Worm (Caenorhabditis elegans) whole organism, L1 larva: ENCODE results near the gene M02E1.1.

Source experiments
- C04F5.9 ChIP-seq: sonication (generic microtip); optimal IDR thresholded peaks from 2 replicates; lab custom pipeline; 2016; ENCODE audit warnings: missing genetic modification characterization, missing compliant biosample characterization
- C16A3.4 ChIP-seq: fragments of 150-350 bp; optimal IDR thresholded peaks from 2 replicates; lab custom pipeline; 2014; ENCODE audit warnings: missing biosample characterization, missing genetic modification characterization
- C34B4.2 ChIP-seq: sonication (generic microtip); optimal IDR thresholded peaks from 2 replicates; lab custom pipeline; 2017; ENCODE audit warnings: mild to moderate bottlenecking, missing genetic modification characterization, missing compliant biosample characterization
- F16B12.6 ChIP-seq: fragments of 150-350 bp; optimal IDR thresholded peaks from 2 replicates; lab custom pipeline; 2014; ENCODE audit warnings: missing biosample characterization, missing genetic modification characterization
- aha-1 ChIP-seq: fragments of 150-350 bp; optimal IDR thresholded peaks from 2 replicates; lab custom pipeline; 2014; ENCODE audit warnings: missing biosample characterization, missing genetic modification characterization
- alr-1 ChIP-seq: fragments of 200-800 bp; sonication (Bioruptor generic); optimal IDR thresholded peaks from 2 replicates; lab custom pipeline; 2018; ENCODE audit warnings: borderline replicate concordance, mild to moderate bottlenecking, missing genetic modification characterization, missing compliant biosample characterization
- blmp-1 ChIP-seq: fragments of 150-350 bp; optimal IDR thresholded peaks from 2 replicates; lab custom pipeline; 2014; ENCODE audit warnings: missing biosample characterization, missing genetic modification characterization
- ceh-63 ChIP-seq: fragments of 200-800 bp; sonication (Bioruptor generic); optimal IDR thresholded peaks from 2 replicates; lab custom pipeline; 2018; ENCODE audit warnings: mild to moderate bottlenecking, missing genetic modification characterization, missing compliant biosample characterization
- ceh-8 ChIP-seq: fragments of 200-800 bp; sonication (Bioruptor generic); optimal IDR thresholded peaks from 2 replicates; lab custom pipeline; 2018; ENCODE audit warnings: mild to moderate bottlenecking, missing genetic modification characterization, moderate library complexity, missing compliant biosample characterization
- ceh-82 ChIP-seq, 3 experiments: fragments of 150-350 bp in 1 of 3; sonication (generic microtip) in 2 of 3; optimal IDR thresholded peaks; 2 replicates each; lab custom pipeline; 2014 to 2017; ENCODE audit warnings: missing biosample characterization in 3 of 3, missing genetic modification characterization in 3 of 3
- ceh-88 ChIP-seq: fragments of 200-800 bp; sonication (Bioruptor generic); IDR thresholded peaks from 2 replicates; pipeline ENCODE4 v1.3.6; 2022; ENCODE audit warnings: missing genetic modification characterization, missing compliant biosample characterization
- dpl-1 ChIP-seq, 3 experiments: fragments of 150-350 bp in 2 of 3; sonication (generic microtip) in 1 of 3; optimal IDR thresholded peaks; 2 replicates each; lab custom pipeline; 2014 to 2017; ENCODE audit warnings: missing biosample characterization in 3 of 3, missing genetic modification characterization in 3 of 3, missing genetic modification reagents in 3 of 3
- dsc-1 ChIP-seq: sonication (generic microtip); optimal IDR thresholded peaks from 2 replicates; lab custom pipeline; 2016; ENCODE audit warnings: mild to moderate bottlenecking, missing genetic modification characterization, missing compliant biosample characterization
- efl-1 ChIP-seq, 4 experiments: fragments of 150-350 bp; optimal IDR thresholded peaks in 3 of 4; peaks in 1 of 4; 1 replicate in 1 of 4; 2 replicates in 3 of 4; lab custom pipeline; 2014; ENCODE audit warnings: missing biosample characterization in 2 of 4, missing genetic modification characterization in 2 of 4, missing genetic modification reagents in 2 of 4
- egl-13 ChIP-seq: sonication (generic microtip); optimal IDR thresholded peaks from 2 replicates; lab custom pipeline; 2016; ENCODE audit warnings: missing genotype, missing genetic modification reagents, missing genetic modification characterization, missing compliant biosample characterization
- egl-27 ChIP-seq, 2 experiments: fragments of 150-350 bp in 1 of 2; sonication (generic microtip); optimal IDR thresholded peaks; 3 replicates each; lab custom pipeline; 2017 to 2018; ENCODE audit warnings: missing biosample characterization in 2 of 2, missing genetic modification characterization in 2 of 2, missing genetic modification reagents in 2 of 2
- elt-2 ChIP-seq: sonication (generic microtip); optimal IDR thresholded peaks from 2 replicates; lab custom pipeline; 2016; ENCODE audit warnings: missing genetic modification characterization, mild to moderate bottlenecking, inconsistent platforms, missing compliant biosample characterization, missing genetic modification reagents
- elt-3 ChIP-seq, 6 experiments: fragments of 150-350 bp in 1 of 6; sonication (generic microtip); optimal IDR thresholded peaks; 2 replicates each; lab custom pipeline; 2017 to 2018; ENCODE audit warnings: missing biosample characterization in 6 of 6, missing genetic modification characterization in 6 of 6, inconsistent platforms in 1 of 6
- fkh-10 ChIP-seq: sonication (generic microtip); optimal IDR thresholded peaks from 2 replicates; lab custom pipeline; 2017; ENCODE audit warnings: missing biosample characterization, missing genetic modification reagents, missing genetic modification characterization
- fkh-4 ChIP-seq: sonication (generic microtip); optimal IDR thresholded peaks from 2 replicates; lab custom pipeline; 2016; ENCODE audit warnings: missing compliant biosample characterization, missing genetic modification characterization, borderline replicate concordance
- fos-1 ChIP-seq: fragments of 150-350 bp; optimal IDR thresholded peaks from 2 replicates; lab custom pipeline; 2014; ENCODE audit warnings: missing biosample characterization, missing genetic modification characterization
- hlh-4 ChIP-seq: sonication (generic microtip); optimal IDR thresholded peaks from 2 replicates; lab custom pipeline; 2016; ENCODE audit warnings: mild to moderate bottlenecking, missing genetic modification characterization, missing compliant biosample characterization
- lin-14 ChIP-seq: fragments of 200-800 bp; sonication (Bioruptor generic); optimal IDR thresholded peaks from 2 replicates; lab custom pipeline; 2018; ENCODE audit warnings: mild to moderate bottlenecking, missing genetic modification characterization, moderate library complexity, missing compliant biosample characterization
- lin-15B ChIP-seq: fragments of 150-350 bp; sonication (generic microtip); optimal IDR thresholded peaks from 3 replicates; lab custom pipeline; 2014; ENCODE audit warnings: missing biosample characterization, missing genetic modification characterization
- lsy-2 ChIP-seq, 2 experiments: fragments of 150-350 bp; optimal IDR thresholded peaks; 2 replicates each; lab custom pipeline; 2014; ENCODE audit warnings: missing biosample characterization in 2 of 2, missing genetic modification characterization in 2 of 2
- nhr-47 ChIP-seq: sonication (generic microtip); optimal IDR thresholded peaks from 2 replicates; lab custom pipeline; 2016; ENCODE audit warnings: mild to moderate bottlenecking, missing genetic modification characterization, moderate library complexity, missing compliant biosample characterization
- nhr-71 ChIP-seq: sonication (generic microtip); optimal IDR thresholded peaks from 2 replicates; lab custom pipeline; 2016; ENCODE audit warnings: mild to moderate bottlenecking, missing genetic modification characterization, moderate library complexity, missing compliant biosample characterization
- nhr-85 ChIP-seq: sonication (generic microtip); peaks from one replicate; lab custom pipeline; 2016; ENCODE audit warnings: missing genetic modification characterization, inconsistent platforms, missing compliant biosample characterization
- nhr-90 ChIP-seq: sonication (generic microtip); optimal IDR thresholded peaks from 2 replicates; lab custom pipeline; 2016; ENCODE audit warnings: mild to moderate bottlenecking, missing genetic modification characterization, missing compliant biosample characterization; ENCODE audit not compliant: poor library complexity
- pax-3 ChIP-seq: fragments of 200-800 bp; sonication (Bioruptor generic); optimal IDR thresholded peaks from 2 replicates; lab custom pipeline; 2018; ENCODE audit warnings: mild to moderate bottlenecking, missing genetic modification characterization, moderate library complexity, missing compliant biosample characterization
- pqm-1 ChIP-seq: sonication (generic microtip); optimal IDR thresholded peaks from 3 replicates; lab custom pipeline; 2017; ENCODE audit warnings: missing biosample characterization, missing genetic modification characterization
- rnt-1 ChIP-seq: sonication (generic microtip); optimal IDR thresholded peaks from 2 replicates; lab custom pipeline; 2016; ENCODE audit warnings: mild to moderate bottlenecking, missing genetic modification characterization, moderate library complexity, missing compliant biosample characterization
- skn-1 ChIP-seq: fragments of 150-350 bp; optimal IDR thresholded peaks from 2 replicates; lab custom pipeline; 2014; ENCODE audit warnings: missing biosample characterization, missing genetic modification characterization
- snpc-4 ChIP-seq: fragments of 150-350 bp; optimal IDR thresholded peaks from 2 replicates; lab custom pipeline; 2014; ENCODE audit warnings: missing biosample characterization, missing genetic modification characterization
- snu-23 ChIP-seq: sonication (generic microtip); optimal IDR thresholded peaks from 2 replicates; lab custom pipeline; 2016; ENCODE audit warnings: missing genetic modification characterization, missing compliant biosample characterization
- sox-4 ChIP-seq: sonication (generic microtip); optimal IDR thresholded peaks from 2 replicates; lab custom pipeline; 2016; ENCODE audit warnings: missing genetic modification characterization, missing compliant biosample characterization
- tlp-1 ChIP-seq: fragments of 150-350 bp; optimal IDR thresholded peaks from 2 replicates; lab custom pipeline; 2014; ENCODE audit warnings: missing biosample characterization, missing genetic modification characterization
- unc-130 ChIP-seq: fragments of 150-350 bp; optimal IDR thresholded peaks from 2 replicates; lab custom pipeline; 2017; ENCODE audit warnings: missing biosample characterization, missing genetic modification characterization, inconsistent platforms
- unc-62 ChIP-seq: fragments of 150-350 bp; optimal IDR thresholded peaks from 2 replicates; lab custom pipeline; 2014; ENCODE audit warnings: missing biosample characterization, missing genetic modification reagents, missing genetic modification characterization
- unc-86 ChIP-seq: sonication (generic microtip); optimal IDR thresholded peaks from 2 replicates; lab custom pipeline; 2016; ENCODE audit warnings: missing genetic modification characterization, missing compliant biosample characterization
- unc-98 ChIP-seq: fragments of 200-800 bp; sonication (Bioruptor generic); IDR thresholded peaks from 2 replicates; pipeline ENCODE4 v1.3.6; 2022; ENCODE audit warnings: missing genetic modification characterization, missing compliant biosample characterization
- vab-15 ChIP-seq: sonication (generic microtip); optimal IDR thresholded peaks from 2 replicates; lab custom pipeline; 2017; ENCODE audit warnings: missing genotype, mild to moderate bottlenecking, missing genetic modification characterization, missing compliant biosample characterization

The M02E1.1 gene

DNA sequence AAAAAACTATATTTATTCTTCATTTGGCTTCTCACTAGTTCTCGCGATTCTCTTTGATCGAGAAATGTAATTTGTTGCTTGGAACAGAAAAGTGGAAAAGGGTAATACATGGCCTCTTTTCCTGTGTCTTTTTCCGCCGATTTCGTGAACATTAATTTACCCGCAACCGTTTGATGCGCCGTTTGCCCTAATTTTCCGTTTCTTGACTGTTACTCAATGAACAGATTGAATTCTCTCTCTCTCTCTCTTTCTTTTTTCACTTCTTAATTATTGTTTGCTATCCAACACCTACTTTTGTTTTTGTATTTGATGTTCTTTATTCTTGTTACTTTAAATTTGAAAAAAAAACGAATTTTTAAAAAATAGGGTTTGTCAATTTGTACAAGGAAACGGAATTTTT, 30.2 kb upstream of the M02E1.1 start:
- peak; percentile 78 for TF ChIP-seq blmp-1 (tag; lab: Kevin White, UChicago)
- TF ChIP-seq fos-1 (tag; lab: Kevin White, UChicago) = no peak
- TF ChIP-seq pqm-1 (tag; lab: Kevin White, UChicago) = no peak
- TF ChIP-seq unc-62 (GFP tag; lab: Kevin White, UChicago) = no peak
- TF ChIP-seq fkh-4 (tag; lab: Kevin White, UChicago) = no peak
- no peak for TF ChIP-seq unc-130
- no peak for TF ChIP-seq unc-86 (tag; lab: Kevin White, UChicago)
- TF ChIP-seq fkh-10 (GFP tag; lab: Kevin White, UChicago) = no peak
- TF ChIP-seq skn-1 (tag; lab: Kevin White, UChicago) = no peak
- no peak for TF ChIP-seq unc-98
- no peak for TF ChIP-seq nhr-71 (tag; lab: Kevin White, UChicago)
- TF ChIP-seq F16B12.6 (tag; lab: Kevin White, UChicago) = no peak
- no peak for TF ChIP-seq dpl-1 (GFP tag; optimal IDR thresholded peaks at IDR 0.05; lab: Kevin White, UChicago)
- TF ChIP-seq ceh-88 (GFP tag; lab: Robert Waterston, UW) = no peak
- TF ChIP-seq ceh-8 (GFP tag; lab: Kevin White, UChicago) = no peak
- TF ChIP-seq C16A3.4 (tag; lab: Kevin White, UChicago) = no peak
- TF ChIP-seq vab-15 (tag; lab: Kevin White, UChicago) = no peak
- no peak for TF ChIP-seq C04F5.9 (tag; lab: Kevin White, UChicago)
- TF ChIP-seq nhr-90 (tag; lab: Kevin White, UChicago) = no peak
- TF ChIP-seq efl-1 (optimal IDR thresholded peaks at IDR 0.05; lab: Kevin White, UChicago) = no peak
- peak in 1 of 2 experiments; percentile 29 for TF ChIP-seq efl-1 (GFP tag; optimal IDR thresholded peaks at IDR 0.05 in 1 of 2; lab: Kevin White, UChicago)
- TF ChIP-seq C34B4.2 = no peak
- TF ChIP-seq elt-3 (tag; optimal IDR thresholded peaks at IDR 0.05; lab: Kevin White, UChicago) = peak in 1 of 6 experiments; percentile 3
- no peak for TF ChIP-seq snpc-4 (tag; lab: Kevin White, UChicago)

DNA sequence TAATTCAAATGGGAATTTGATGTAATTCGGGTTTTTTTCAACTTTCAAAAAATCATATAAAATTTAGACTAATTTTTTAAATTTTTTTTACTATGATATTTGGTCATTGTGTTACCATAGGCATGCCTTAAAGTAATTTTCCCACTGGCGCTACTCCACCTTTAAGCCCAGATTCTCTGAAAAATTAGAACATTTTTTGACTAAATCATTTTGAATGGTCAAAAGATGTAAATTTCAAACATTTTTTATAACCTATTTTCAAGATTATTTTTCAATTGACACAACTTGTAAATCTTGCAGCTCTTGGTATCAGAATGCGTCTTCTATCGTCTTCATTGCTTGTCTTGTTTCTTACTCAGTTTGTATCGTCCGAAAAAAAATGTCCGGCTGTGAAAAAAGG, 29.0 kb upstream of the M02E1.1 start, which contains the start of gene R57.2:
TSS of gene R57.2 (plus strand) at position 301 of the 400 bp plus-strand sequence.
- no peak for TF ChIP-seq rnt-1 (tag; lab: Kevin White, UChicago)
- no peak for TF ChIP-seq dpl-1 (GFP tag; optimal IDR thresholded peaks at IDR 0.05; lab: Kevin White, UChicago)
- no peak for TF ChIP-seq nhr-47 (tag; lab: Kevin White, UChicago)
- TF ChIP-seq, all 84 proteins: peak for 0

DNA sequence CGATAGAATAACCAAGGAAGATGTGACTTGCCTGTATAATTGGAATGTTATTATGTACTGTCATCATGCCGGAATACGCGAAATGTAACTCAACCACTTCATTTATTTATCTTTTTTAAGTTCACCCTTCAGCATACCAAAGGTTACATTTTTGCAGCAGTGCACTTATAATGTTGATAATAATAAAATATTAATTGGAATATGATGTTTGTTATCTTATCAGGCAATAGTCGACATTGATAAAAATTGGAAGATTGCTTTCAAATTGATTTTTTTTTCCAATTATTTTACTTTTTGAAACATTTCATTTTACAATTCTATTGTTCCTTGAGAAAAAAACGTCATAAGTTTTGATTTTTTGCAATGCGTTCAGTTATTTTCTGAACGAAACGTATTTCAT, 26.8 kb upstream of the M02E1.1 start:
- TF ChIP-seq tlp-1 (tag; lab: Kevin White, UChicago) (peak; percentile 67), lin-15B (tag; lab: Kevin White, UChicago) (no peak), elt-2 (peak; percentile 59)

DNA sequence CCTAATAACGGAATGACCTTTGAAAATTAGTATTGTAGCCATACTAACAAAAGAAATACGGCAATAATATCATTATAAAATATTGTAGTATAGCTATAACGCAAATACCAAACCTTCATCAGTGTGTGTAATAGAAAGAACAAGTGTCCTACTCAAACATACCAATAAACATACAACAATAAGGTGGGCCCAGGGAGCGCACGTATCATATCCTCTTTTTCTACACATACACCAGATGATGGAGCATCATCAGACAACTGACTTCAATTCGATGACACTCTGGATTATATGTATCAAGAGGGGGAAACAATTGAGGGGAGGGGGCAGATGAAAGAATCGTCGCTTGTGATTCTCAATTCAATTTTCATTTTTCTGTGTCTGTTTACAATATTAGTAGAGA, 25.7 kb upstream of the M02E1.1 start:
- no peak for TF ChIP-seq ceh-63
- TF ChIP-seq sox-4 (tag; lab: Kevin White, UChicago) = no peak
- no peak for TF ChIP-seq skn-1 (tag; lab: Kevin White, UChicago)
- no peak for TF ChIP-seq alr-1 (tag; lab: Kevin White, UChicago)
- TF ChIP-seq egl-13 = no peak
- TF ChIP-seq snu-23 (GFP tag; lab: Kevin White, UChicago) = peak; percentile 15
- no peak for TF ChIP-seq blmp-1 (tag; lab: Kevin White, UChicago)
- TF ChIP-seq nhr-90 (tag; lab: Kevin White, UChicago) = no peak
- no peak for TF ChIP-seq aha-1 (tag; lab: Kevin White, UChicago)
- TF ChIP-seq lin-14 = peak; percentile 57
- TF ChIP-seq nhr-71 (tag; lab: Kevin White, UChicago) = peak; percentile 25
- no peak for TF ChIP-seq ceh-82 (tag; optimal IDR thresholded peaks at IDR 0.05; lab: Kevin White, UChicago)
- TF ChIP-seq nhr-85 (tag; lab: Kevin White, UChicago) = no peak
- no peak for TF ChIP-seq hlh-4 (tag; lab: Kevin White, UChicago)
- no peak for TF ChIP-seq fkh-10 (GFP tag; lab: Kevin White, UChicago)
- TF ChIP-seq egl-27 (tag; optimal IDR thresholded peaks at IDR 0.05; lab: Kevin White, UChicago) = no peak
- TF ChIP-seq unc-98 = no peak
- TF ChIP-seq lsy-2 (tag; optimal IDR thresholded peaks at IDR 0.05; lab: Kevin White, UChicago) = no peak
- TF ChIP-seq tlp-1 (tag; lab: Kevin White, UChicago) = no peak
- no peak for TF ChIP-seq snpc-4 (tag; lab: Kevin White, UChicago)
- no peak for TF ChIP-seq elt-2
- TF ChIP-seq rnt-1 (tag; lab: Kevin White, UChicago) = peak; percentile 34
- no peak for TF ChIP-seq dsc-1
- no peak for TF ChIP-seq pax-3 (tag; lab: Kevin White, UChicago)
- no peak for TF ChIP-seq F16B12.6 (tag; lab: Kevin White, UChicago)
- TF ChIP-seq dpl-1 (GFP tag; optimal IDR thresholded peaks at IDR 0.05; lab: Kevin White, UChicago) = no peak
- TF ChIP-seq, all 84 proteins: peak for 4
